Worm (Caenorhabditis elegans) whole organism, young adult: ENCODE results near the gene W03D2.9.
A peak's percentile ranks its signal among the peaks of the same experiment; 100 is the strongest.

Experiments used
- B0019.2 ChIP-seq: fragments of 200-800 bp; sonication (Bioruptor generic); conservative IDR thresholded peaks from 2 replicates; pipeline ENCODE4 v1.3.6; 2022; ENCODE audit warnings: missing genetic modification reagents, missing genetic modification characterization, missing compliant biosample characterization
- F22D6.2 ChIP-seq: sonication (generic microtip); optimal IDR thresholded peaks from 2 replicates; lab custom pipeline; 2016; ENCODE audit warnings: mild to moderate bottlenecking, missing genetic modification characterization, missing compliant biosample characterization
- F23B12.7 ChIP-seq: sonication (generic microtip); optimal IDR thresholded peaks from 2 replicates; lab custom pipeline; 2017; ENCODE audit warnings: missing genetic modification characterization, mild to moderate bottlenecking, missing compliant biosample characterization, antibody characterized with exemption, moderate library complexity; ENCODE audit not compliant: insufficient read depth
- F39B2.1 ChIP-seq: fragments of 200-800 bp; sonication (Bioruptor generic); IDR thresholded peaks from 2 replicates; pipeline ENCODE4 v1.3.6; 2022; ENCODE audit warnings: missing genetic modification reagents, missing genetic modification characterization, missing compliant biosample characterization
- F55B11.4 ChIP-seq: sonication (generic microtip); optimal IDR thresholded peaks from 2 replicates; lab custom pipeline; 2016; ENCODE audit warnings: missing compliant biosample characterization, missing genetic modification characterization, borderline replicate concordance; ENCODE audit not compliant: insufficient read depth
- T26A5.8 ChIP-seq: sonication (generic microtip); optimal IDR thresholded peaks from 2 replicates; lab custom pipeline; 2016; ENCODE audit warnings: missing genetic modification characterization, missing compliant biosample characterization
- Y53G8AR.9 ChIP-seq: fragments of 200-800 bp; sonication (Bioruptor generic); conservative IDR thresholded peaks from 2 replicates; pipeline ENCODE4 v1.3.6; 2022; ENCODE audit warnings: missing genetic modification reagents, missing genetic modification characterization, missing compliant biosample characterization
- Y67H2A.10 ChIP-seq: fragments of 200-800 bp; sonication (Bioruptor generic); conservative IDR thresholded peaks from 2 replicates; pipeline ENCODE4 v1.3.6; 2022; ENCODE audit warnings: missing genetic modification reagents, missing genetic modification characterization, missing compliant biosample characterization
- ama-1 ChIP-seq, 3 experiments: fragments of 150-350 bp in 1 of 3; sonication (generic microtip) in 2 of 3; optimal IDR thresholded peaks; 2 replicates each; lab custom pipeline; 2014 to 2018; ENCODE audit warnings: missing biosample characterization in 2 of 3, missing genetic modification characterization in 2 of 3, missing genetic modification reagents in 2 of 3
- aptf-2 ChIP-seq: fragments of 200-800 bp; sonication (Bioruptor generic); conservative IDR thresholded peaks from 2 replicates; pipeline ENCODE4 v1.3.6; 2022; ENCODE audit warnings: missing genetic modification reagents, missing genetic modification characterization, missing compliant biosample characterization
- atf-7 ChIP-seq: sonication (generic microtip); optimal IDR thresholded peaks from 2 replicates; lab custom pipeline; 2017; ENCODE audit warnings: mild to moderate bottlenecking, missing genetic modification characterization, missing compliant biosample characterization
- attf-3 ChIP-seq: fragments of 200-800 bp; sonication (Bioruptor generic); conservative IDR thresholded peaks from 2 replicates; pipeline ENCODE4 v1.3.6; 2022; ENCODE audit warnings: missing genetic modification reagents, missing genetic modification characterization, missing compliant biosample characterization
- attf-6 ChIP-seq: fragments of 200-800 bp; sonication (Bioruptor generic); IDR thresholded peaks from 2 replicates; pipeline ENCODE4 v1.3.6; 2022; ENCODE audit warnings: missing genetic modification reagents, missing genetic modification characterization, missing compliant biosample characterization
- ccch-3 ChIP-seq: fragments of 200-800 bp; sonication (Bioruptor generic); optimal IDR thresholded peaks from 2 replicates; lab custom pipeline; 2018; ENCODE audit warnings: mild to moderate bottlenecking, missing genetic modification characterization, missing compliant biosample characterization
- cebp-1 ChIP-seq, 2 experiments: fragments of 200-800 bp in 1 of 2; sonication (Bioruptor generic) in 1 of 2; sonication (generic microtip) in 1 of 2; IDR thresholded peaks in 1 of 2; optimal IDR thresholded peaks in 1 of 2; 2 replicates each; pipeline versions ENCODE4 v1.3.6 to Lab custom; 2017 to 2022; ENCODE audit warnings: missing compliant biosample characterization in 2 of 2, missing genetic modification characterization in 2 of 2, mild to moderate bottlenecking in 1 of 2, missing genetic modification reagents in 1 of 2, moderate library complexity in 1 of 2
- cebp-2 ChIP-seq: fragments of 200-800 bp; sonication (Bioruptor generic); IDR thresholded peaks from 2 replicates; pipeline ENCODE4 v1.3.6; 2022; ENCODE audit warnings: missing genetic modification characterization, missing compliant biosample characterization
- ceh-58 ChIP-seq: fragments of 200-800 bp; sonication (Bioruptor generic); IDR thresholded peaks from 2 replicates; pipeline ENCODE4 v1.3.6; 2022; ENCODE audit warnings: missing genetic modification characterization, missing compliant biosample characterization
- die-1 ChIP-seq: sonication (generic microtip); optimal IDR thresholded peaks from 2 replicates; lab custom pipeline; 2016; ENCODE audit warnings: missing genotype, mild to moderate bottlenecking, missing genetic modification characterization, missing compliant biosample characterization
- dox-1 ChIP-seq: fragments of 200-800 bp; sonication (Bioruptor generic); IDR thresholded peaks from 2 replicates; pipeline ENCODE4 v1.3.6; 2022; ENCODE audit warnings: missing genetic modification reagents, missing genetic modification characterization, missing compliant biosample characterization
- egl-18 ChIP-seq: fragments of 200-800 bp; sonication (Bioruptor generic); IDR thresholded peaks from 2 replicates; pipeline ENCODE4 v1.3.6; 2022; ENCODE audit warnings: missing genetic modification reagents, missing genetic modification characterization, missing compliant biosample characterization
- ets-4 ChIP-seq: fragments of 200-800 bp; sonication (Bioruptor generic); optimal IDR thresholded peaks from 2 replicates; lab custom pipeline; 2018; ENCODE audit warnings: mild to moderate bottlenecking, missing genetic modification characterization, missing compliant biosample characterization
- fkh-3 ChIP-seq: sonication (generic microtip); optimal IDR thresholded peaks from 2 replicates; lab custom pipeline; 2016; ENCODE audit warnings: mild to moderate bottlenecking, missing genetic modification characterization, missing compliant biosample characterization
- gei-17 ChIP-seq: fragments of 200-800 bp; sonication (Bioruptor generic); optimal IDR thresholded peaks from 2 replicates; lab custom pipeline; 2018; ENCODE audit warnings: mild to moderate bottlenecking, missing genetic modification characterization, missing compliant biosample characterization
- him-1 ChIP-seq: sonication (generic microtip); optimal IDR thresholded peaks from 2 replicates; lab custom pipeline; 2016; ENCODE audit warnings: missing genotype, missing genetic modification reagents, missing genetic modification characterization, missing compliant biosample characterization
- hmg-20 ChIP-seq: fragments of 200-800 bp; sonication (Bioruptor generic); IDR thresholded peaks from 2 replicates; pipeline ENCODE4 v1.3.6; 2022; ENCODE audit warnings: missing genetic modification reagents, missing genetic modification characterization, missing compliant biosample characterization
- hsf-1 ChIP-seq: fragments of 200-800 bp; sonication (Bioruptor generic); IDR thresholded peaks from 2 replicates; pipeline ENCODE4 v1.3.6; 2022; ENCODE audit warnings: missing genetic modification reagents, missing genetic modification characterization, missing compliant biosample characterization
- lag-1 ChIP-seq: fragments of 200-800 bp; sonication (Bioruptor generic); IDR thresholded peaks from 2 replicates; pipeline ENCODE4 v1.3.6; 2022; ENCODE audit warnings: missing genetic modification reagents, missing genetic modification characterization, missing compliant biosample characterization
- lin-40 ChIP-seq: sonication (generic microtip); optimal IDR thresholded peaks from 2 replicates; lab custom pipeline; 2016; ENCODE audit warnings: missing genetic modification characterization, mild to moderate bottlenecking, missing compliant biosample characterization, missing genotype, missing genetic modification reagents
- lsl-1 ChIP-seq: fragments of 200-800 bp; sonication (Bioruptor generic); optimal IDR thresholded peaks from 2 replicates; lab custom pipeline; 2018; ENCODE audit warnings: mild to moderate bottlenecking, missing genetic modification characterization, moderate library complexity, missing compliant biosample characterization
- mxl-1 ChIP-seq: sonication (generic microtip); optimal IDR thresholded peaks from 2 replicates; lab custom pipeline; 2016; ENCODE audit warnings: missing genetic modification characterization, missing compliant biosample characterization
- nfya-1 ChIP-seq: sonication (generic microtip); optimal IDR thresholded peaks from 2 replicates; lab custom pipeline; 2017; ENCODE audit warnings: antibody characterized with exemption, missing compliant biosample characterization, missing genetic modification characterization, borderline replicate concordance; ENCODE audit not compliant: insufficient read depth
- nfyb-1 ChIP-seq: fragments of 200-800 bp; sonication (Bioruptor generic); IDR thresholded peaks from 2 replicates; pipeline ENCODE4 v1.3.6; 2022; ENCODE audit warnings: missing genetic modification reagents, missing genetic modification characterization, missing compliant biosample characterization
- nhr-179 ChIP-seq: sonication (generic microtip); optimal IDR thresholded peaks from 2 replicates; lab custom pipeline; 2016; ENCODE audit warnings: mild to moderate bottlenecking, missing genetic modification characterization, missing compliant biosample characterization
- nhr-27 ChIP-seq: fragments of 200-800 bp; sonication (Bioruptor generic); optimal IDR thresholded peaks from 2 replicates; lab custom pipeline; 2018; ENCODE audit warnings: mild to moderate bottlenecking, missing genetic modification characterization, moderate library complexity, missing compliant biosample characterization
- nhr-80 ChIP-seq: sonication (generic microtip); optimal IDR thresholded peaks from 2 replicates; lab custom pipeline; 2016; ENCODE audit warnings: missing genetic modification characterization, missing compliant biosample characterization
- nhr-90 ChIP-seq: sonication (generic microtip); optimal IDR thresholded peaks from 2 replicates; lab custom pipeline; 2016; ENCODE audit warnings: missing genotype, mild to moderate bottlenecking, missing genetic modification characterization, missing compliant biosample characterization
- rcor-1 ChIP-seq: fragments of 200-800 bp; sonication (Bioruptor generic); IDR thresholded peaks from 2 replicates; pipeline ENCODE4 v1.3.6; 2022; ENCODE audit warnings: missing genetic modification reagents, missing genetic modification characterization, missing compliant biosample characterization
- snpc-1.3 ChIP-seq: sonication (generic microtip); optimal IDR thresholded peaks from 2 replicates; lab custom pipeline; 2017; ENCODE audit warnings: missing genetic modification characterization, mild to moderate bottlenecking, missing compliant biosample characterization, antibody characterized with exemption, moderate library complexity, missing genotype, missing genetic modification reagents; ENCODE audit not compliant: insufficient read depth
- unc-62 ChIP-seq: fragments of 150-350 bp; optimal IDR thresholded peaks from 2 replicates; lab custom pipeline; 2014; ENCODE audit warnings: missing biosample characterization, missing genetic modification reagents, missing genetic modification characterization
- ztf-18 ChIP-seq: sonication (generic microtip); optimal IDR thresholded peaks from 2 replicates; lab custom pipeline; 2016; ENCODE audit warnings: missing genotype, mild to moderate bottlenecking, missing genetic modification characterization, missing compliant biosample characterization
- ztf-25 ChIP-seq: fragments of 200-800 bp; sonication (Bioruptor generic); IDR thresholded peaks from 2 replicates; pipeline ENCODE4 v1.3.6; 2022; ENCODE audit warnings: missing genetic modification reagents, missing genetic modification characterization, missing compliant biosample characterization
- ztf-28 ChIP-seq: fragments of 200-800 bp; sonication (Bioruptor generic); IDR thresholded peaks from 2 replicates; pipeline ENCODE4 v1.3.6; 2022; ENCODE audit warnings: missing genetic modification reagents, missing genetic modification characterization, missing compliant biosample characterization

Gene W03D2.9

DNA sequence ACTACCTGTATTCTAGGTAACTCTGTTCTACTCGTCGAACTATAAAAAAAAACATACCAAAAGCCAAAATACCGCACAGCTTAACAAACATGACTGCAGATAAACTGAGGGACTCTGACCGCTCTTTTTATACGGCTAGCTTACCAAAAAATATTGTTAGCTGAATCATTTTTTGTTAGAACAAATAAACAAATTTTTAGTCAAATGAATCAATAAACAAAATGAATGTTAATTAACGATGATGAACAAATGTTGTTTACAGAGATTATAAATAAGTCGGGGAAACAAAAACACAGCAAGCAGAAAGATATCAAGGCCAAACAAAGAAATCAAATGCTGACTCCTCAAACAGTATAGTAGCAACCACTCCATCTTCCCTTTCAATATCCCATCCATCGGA is 10.9 kb downstream of the W03D2.9 start, which contains the start of gene ilys-6:
Gene ilys-6, minus strand, starts transcription at position 101 of the 400 bp plus-strand sequence.
- no peak for TF ChIP-seq Y67H2A.10
- no peak for TF ChIP-seq F39B2.1
- TF ChIP-seq nfyb-1 (GFP tag; lab: Robert Waterston, UW), result no peak
- TF ChIP-seq ccch-3 (GFP tag; lab: Kevin White, UChicago), result no peak
- no peak for TF ChIP-seq ztf-18 (tag; lab: Kevin White, UChicago)
- TF ChIP-seq attf-6 (GFP tag; lab: Robert Waterston, UW), result no peak
- TF ChIP-seq hmg-20 (GFP tag; lab: Robert Waterston, UW), result no peak
- no peak for TF ChIP-seq snpc-1.3

ce11 chrIV:4055297-4055696 is 19.2 kb downstream of the W03D2.9 start:
- no peak for TF ChIP-seq fkh-3 (tag; lab: Kevin White, UChicago)
- TF ChIP-seq attf-3 (GFP tag; lab: Robert Waterston, UW), result no peak
- TF ChIP-seq Y53G8AR.9, result no peak
- no peak for TF ChIP-seq him-1 (tag; lab: Kevin White, UChicago)
- no peak for TF ChIP-seq ceh-58
- TF ChIP-seq, all 124 proteins: peak for 0

ce11 chrIV:4053405-4053804 is 21.1 kb downstream of the W03D2.9 start:
- no peak for TF ChIP-seq rcor-1 (GFP tag; lab: Robert Waterston, UW)
- peak; percentile 11 for TF ChIP-seq nhr-80 (tag; lab: Kevin White, UChicago)

ce11 chrIV:4052274-4052673 is 22.2 kb downstream of the W03D2.9 start:
- TF ChIP-seq egl-18 (GFP tag; lab: Robert Waterston, UW), result no peak
- no peak for TF ChIP-seq unc-62 (GFP tag; lab: Kevin White, UChicago)
- no peak for TF ChIP-seq nhr-90 (tag; lab: Kevin White, UChicago)
- TF ChIP-seq hsf-1 (GFP tag; lab: Robert Waterston, UW), result no peak
- TF ChIP-seq ztf-28 (GFP tag; lab: Robert Waterston, UW), result no peak
- no peak for TF ChIP-seq mxl-1 (tag; lab: Kevin White, UChicago)
- TF ChIP-seq lsl-1 (GFP tag; lab: Kevin White, UChicago), result no peak
- TF ChIP-seq lin-40 (tag; lab: Kevin White, UChicago), result no peak
- no peak for TF ChIP-seq B0019.2 (GFP tag; lab: Robert Waterston, UW)
- no peak for TF ChIP-seq gei-17
- TF ChIP-seq ama-1 (optimal IDR thresholded peaks at IDR 0.05; lab: Kevin White, UChicago), result no peak
- TF ChIP-seq ama-1 (GFP tag; optimal IDR thresholded peaks at IDR 0.05; lab: Kevin White, UChicago), result no peak
- TF ChIP-seq nhr-80 (tag; lab: Kevin White, UChicago), result no peak

- TF ChIP-seq atf-7 (tag; lab: Kevin White, UChicago) (no peak), ama-1 (optimal IDR thresholded peaks at IDR 0.05; lab: Kevin White, UChicago) (no peak), ama-1 (GFP tag; optimal IDR thresholded peaks at IDR 0.05; lab: Kevin White, UChicago) (no peak), ets-4 (GFP tag; lab: Kevin White, UChicago) (no peak), nfya-1 (tag; lab: Kevin White, UChicago) (no peak), nhr-179 (no peak), F23B12.7 (no peak), ztf-25 (GFP tag; lab: Robert Waterston, UW) (no peak), F39B2.1 (no peak), F22D6.2 (tag; lab: Kevin White, UChicago) (no peak), dox-1 (GFP tag; lab: Robert Waterston, UW) (no peak), T26A5.8 (tag; lab: Kevin White, UChicago) (no peak), nhr-90 (tag; lab: Kevin White, UChicago) (no peak), cebp-1 (GFP tag; IDR thresholded peaks at IDR 0.05; lab: Robert Waterston, UW) (no peak), cebp-1 (tag; optimal IDR thresholded peaks at IDR 0.05; lab: Kevin White, UChicago) (no peak), lag-1 (GFP tag; lab: Robert Waterston, UW) (no peak), cebp-2 (GFP tag; lab: Robert Waterston, UW) (no peak), aptf-2 (GFP tag; lab: Robert Waterston, UW) (no peak), die-1 (tag; lab: Kevin White, UChicago) (no peak), nhr-27 (no peak), F55B11.4 (tag; lab: Kevin White, UChicago) (no peak)
- TF ChIP-seq, all 124 proteins: peak for 0
Measured at ce11 chrIV:4051539-4051938, 23.0 kb downstream of the W03D2.9 start, which contains the start of gene wrt-5. Gene wrt-5, minus strand, starts transcription at chrIV:4051639.
